Fruit fly (Drosophila melanogaster) whole organism: ENCODE results near the gene fax.

Experiments
- CG8478 ChIP-seq: fragments of >200 bp; optimal IDR thresholded peaks from 2 replicates; lab custom pipeline; 2018; ENCODE audit warnings: inconsistent platforms
- Dll ChIP-seq: fragments of >200 bp; optimal IDR thresholded peaks from 2 replicates; lab custom pipeline; 2017
- pan ChIP-seq: fragments of >200 bp; optimal IDR thresholded peaks from 2 replicates; lab custom pipeline; 2017
- psq ChIP-seq: fragments of >200 bp; optimal IDR thresholded peaks from 2 replicates; lab custom pipeline; 2017

DNA sequence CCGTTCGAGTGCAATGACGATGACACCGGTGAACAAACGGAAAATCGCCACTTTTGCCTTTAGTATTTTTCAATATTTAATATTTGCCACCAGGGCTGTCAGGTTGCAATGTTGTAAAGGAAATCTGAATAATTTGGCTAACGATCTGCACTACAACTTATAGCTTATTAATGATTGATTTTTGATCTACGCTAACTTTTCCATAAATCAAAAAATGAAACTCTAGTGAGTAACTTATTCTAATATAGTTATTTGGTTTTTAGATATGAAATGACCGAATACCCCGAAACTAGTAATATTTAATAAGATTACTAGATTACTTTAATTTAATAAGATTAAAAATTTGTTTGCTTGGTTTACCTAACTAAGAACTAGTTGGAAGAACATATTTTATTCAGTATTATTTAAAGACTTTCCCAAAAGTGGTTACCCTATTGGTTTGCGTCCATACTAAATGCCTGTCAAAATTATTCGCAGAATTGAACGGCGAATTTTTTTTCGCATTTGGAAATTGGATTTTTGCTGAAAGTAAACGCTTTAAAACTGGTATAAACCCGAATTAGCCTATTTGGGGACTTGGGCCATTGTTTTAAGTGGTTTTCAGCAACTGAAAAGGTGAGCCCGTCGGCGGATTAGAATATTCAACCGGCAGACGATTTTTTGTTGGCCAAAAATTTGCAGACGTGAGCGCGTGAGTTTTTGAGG is 25.6 kb downstream of the fax start, which contains the start of the genes Agpat3 and RAF2:
- TF ChIP-seq Dll (lab: Kevin White, UChicago) (no peak), pan (lab: Kevin White, UChicago) (no peak), psq (lab: Kevin White, UChicago) (no peak), CG8478 (lab: Kevin White, UChicago) (no peak)
